Worm (Caenorhabditis elegans) whole organism, L4/young adult: ENCODE data around the gene sru-9.
"Not testable (repeated sequence)": the region's sequence is repeated elsewhere in the genome, so short reads cannot be mapped to it uniquely, and the experiment has no call there.

Experiments
- W03F9.2 ChIP-seq: fragments of 150-350 bp; optimal IDR thresholded peaks from 2 replicates; lab custom pipeline; 2014; ENCODE audit warnings: missing biosample characterization, missing genetic modification characterization
- dao-5 ChIP-seq: sonication (generic microtip); optimal IDR thresholded peaks from 2 replicates; lab custom pipeline; 2016; ENCODE audit warnings: missing genotype, missing genetic modification characterization, moderate library complexity, missing compliant biosample characterization
- him-1 ChIP-seq: sonication (generic microtip); optimal IDR thresholded peaks from 2 replicates; lab custom pipeline; 2016; ENCODE audit warnings: missing genotype, missing genetic modification reagents, missing genetic modification characterization, missing compliant biosample characterization

sru-9 gene

DNA sequence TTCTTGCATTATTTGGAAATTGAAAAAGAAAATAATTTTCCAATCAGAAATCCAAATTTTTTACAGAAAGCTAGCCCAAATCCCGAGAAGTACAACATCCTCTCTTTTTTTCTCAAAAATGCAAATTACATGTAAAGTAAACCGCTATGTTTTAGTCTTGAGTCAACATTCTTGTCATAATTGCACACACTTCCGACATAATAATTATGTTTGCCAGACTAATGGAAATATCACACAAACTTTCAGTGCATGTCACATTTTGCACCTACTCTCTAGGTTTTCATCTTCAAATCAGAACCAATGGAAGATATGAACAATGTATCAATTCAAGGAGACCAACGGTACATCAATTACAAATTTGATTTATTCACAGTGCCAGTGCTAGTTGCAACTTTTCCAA is 4.1 kb upstream of the sru-9 start, which contains the start of gene sru-11:
Gene sru-11, plus strand, starts transcription at position 301 of the 400 bp plus-strand sequence.
- TF ChIP-seq W03F9.2 (no peak), dao-5 (tag; lab: Kevin White, UChicago) (no peak), him-1 (tag; lab: Kevin White, UChicago) (no peak)

- TF ChIP-seq dao-5 (tag; lab: Kevin White, UChicago) = no peak
- no peak for TF ChIP-seq W03F9.2
- no peak for TF ChIP-seq him-1 (tag; lab: Kevin White, UChicago)
Observed at ce11 chrIV:13587175-13587574, 1.6 kb upstream of the sru-9 start, which contains the start of gene Y45F10B.12. TSS of gene Y45F10B.12 (plus strand) at chrIV:13587475.

- TF ChIP-seq dao-5 (tag; lab: Kevin White, UChicago) (no peak), him-1 (tag; lab: Kevin White, UChicago) (no peak), W03F9.2 (no peak)
Observed at ce11 chrIV:13591645-13592044, 2.9 kb downstream of the sru-9 start, which contains the start of gene tsp-5. TSS of gene tsp-5 (minus strand) at chrIV:13591745.

DNA sequence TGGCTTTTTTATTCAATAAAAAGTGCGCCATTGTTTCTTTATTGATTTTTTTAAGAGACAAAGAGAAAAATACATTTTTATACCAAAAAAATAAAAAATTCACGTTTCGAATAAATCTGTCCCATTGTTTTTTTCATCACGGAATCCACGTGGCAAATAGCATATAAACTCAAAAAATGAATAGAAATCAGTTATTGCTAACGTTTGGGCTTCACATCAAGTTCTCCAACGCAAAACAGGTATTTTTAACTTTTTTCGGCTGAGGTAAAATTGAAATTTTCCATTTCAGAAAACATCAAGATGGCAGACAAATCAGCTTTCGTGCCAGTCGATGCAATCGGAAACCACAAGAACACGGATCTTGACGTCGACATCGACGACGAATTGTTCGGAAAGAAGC is 4.6 kb downstream of the sru-9 start, which contains the start of gene Y45F10B.3:
Gene Y45F10B.3, plus strand, starts transcription at position 301 of the 400 bp plus-strand sequence.
- TF ChIP-seq him-1 (tag; lab: Kevin White, UChicago) = no peak

- TF ChIP-seq dao-5 (tag; lab: Kevin White, UChicago); W03F9.2; him-1 (tag; lab: Kevin White, UChicago): not testable (repeated sequence)
Observed at ce11 chrIV:13597813-13598212, 9.0 kb downstream of the sru-9 start, which contains the start of gene Y45F10B.9. TSS of gene Y45F10B.9 (minus strand) at chrIV:13597913.

DNA sequence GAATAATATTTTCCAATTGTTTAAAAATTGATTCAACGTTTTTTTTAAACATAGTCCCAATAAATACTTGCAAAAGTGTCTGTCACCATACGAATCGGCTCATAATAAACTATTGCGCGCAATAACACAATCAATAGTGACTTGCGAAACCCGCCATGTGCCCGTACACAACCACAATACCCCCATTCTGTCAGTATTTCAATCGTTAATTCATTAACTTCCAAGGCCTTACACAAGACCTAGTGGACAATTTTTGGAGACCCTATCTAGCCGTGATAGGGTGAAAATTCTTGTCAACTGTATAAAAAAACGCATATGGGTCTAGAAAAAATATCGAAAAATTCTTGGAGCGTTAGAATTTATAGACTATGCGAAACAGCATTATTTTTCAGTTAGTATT is 11.8 kb downstream of the sru-9 start:
- TF ChIP-seq W03F9.2 = no peak
- TF ChIP-seq him-1 (tag; lab: Kevin White, UChicago) = no peak

DNA sequence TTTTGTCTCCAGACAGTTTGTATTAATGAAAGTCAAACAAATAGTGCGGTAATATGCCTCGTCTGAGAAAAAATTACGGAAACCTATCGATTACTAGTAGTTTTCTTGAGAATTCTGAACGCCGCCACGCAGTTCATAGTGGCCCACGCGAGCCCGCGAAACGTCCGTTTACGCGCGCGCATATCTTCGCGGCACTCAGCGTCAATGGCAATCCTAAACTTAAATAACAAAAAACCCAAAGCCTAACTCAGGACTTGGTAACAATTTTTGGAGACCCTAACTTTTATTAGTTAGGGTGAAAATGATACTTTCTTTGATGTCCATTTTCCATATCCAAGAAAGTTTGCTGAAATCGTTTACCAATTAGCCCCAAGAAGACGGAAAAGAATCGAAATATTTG is 12.6 kb downstream of the sru-9 start:
- TF ChIP-seq him-1 (tag; lab: Kevin White, UChicago) = no peak
- no peak for TF ChIP-seq dao-5 (tag; lab: Kevin White, UChicago)
- TF ChIP-seq W03F9.2 = no peak

DNA sequence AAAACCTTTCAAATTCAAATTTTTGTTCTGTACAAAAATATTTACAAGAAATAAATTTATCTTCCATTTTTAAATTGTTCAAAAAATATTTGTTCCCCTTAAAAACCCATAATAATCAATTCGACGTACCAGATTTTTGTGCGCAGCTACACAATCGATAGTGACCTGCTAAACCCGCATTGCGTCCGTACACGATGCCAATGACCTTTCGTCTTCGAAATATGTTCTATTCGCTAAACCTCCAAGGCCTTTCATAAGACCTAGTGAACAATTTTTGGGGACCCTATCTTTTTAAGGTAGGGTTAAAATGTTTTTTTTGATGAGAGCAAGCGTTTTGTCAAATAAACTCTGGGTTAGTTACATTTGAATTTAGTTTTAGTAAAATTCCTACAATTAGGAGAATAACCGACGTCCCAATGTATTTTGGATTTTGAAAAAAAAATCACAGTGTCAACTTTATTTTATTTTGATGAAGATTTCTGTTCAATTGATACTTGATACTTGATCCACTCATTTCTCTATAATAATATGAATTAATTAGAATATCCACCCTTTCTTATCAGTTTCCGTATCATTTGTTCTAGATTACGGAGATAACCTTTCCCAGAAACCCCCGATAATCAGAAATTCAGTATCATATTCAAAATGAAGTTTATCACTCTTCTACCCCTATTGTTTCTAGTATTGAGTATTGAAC is 13.3 kb downstream of the sru-9 start, which contains the start of gene Y45F10B.59:
Gene Y45F10B.59, plus strand, starts transcription at position 647 of the 697 bp plus-strand sequence.
- TF ChIP-seq W03F9.2 (no peak), him-1 (tag; lab: Kevin White, UChicago) (no peak), dao-5 (tag; lab: Kevin White, UChicago) (no peak)

DNA sequence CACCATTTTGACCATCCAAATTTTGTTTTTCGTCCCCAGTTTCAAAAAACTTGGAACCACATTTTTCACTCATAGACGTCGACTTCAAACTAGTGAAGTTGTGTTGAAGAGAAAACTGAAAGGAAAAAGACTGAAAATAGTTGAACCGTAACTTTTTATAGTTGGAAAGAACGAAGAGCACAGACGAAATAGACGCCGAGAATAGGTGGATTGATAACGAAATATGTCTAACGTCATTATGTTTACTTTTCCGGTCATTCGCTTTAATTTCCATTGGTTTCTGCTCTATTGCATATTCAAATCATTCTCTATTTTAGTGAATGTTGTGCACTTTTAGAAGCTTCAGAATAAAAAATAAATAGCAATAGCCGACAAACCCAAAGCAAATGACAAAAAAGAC is 21.0 kb downstream of the sru-9 start, which contains the start of gene C08F11.13:
Gene C08F11.13, minus strand, starts transcription at position 138 of the 400 bp plus-strand sequence.
- no peak for TF ChIP-seq dao-5 (tag; lab: Kevin White, UChicago)
- TF ChIP-seq W03F9.2 = no peak
- TF ChIP-seq him-1 (tag; lab: Kevin White, UChicago) = no peak

ce11 chrIV:13619203-13619602 is 30.4 kb downstream of the sru-9 start, which contains the start of gene C08F11.3:
TSS of gene C08F11.3 (plus strand) at chrIV:13619503.
- no peak for TF ChIP-seq him-1 (tag; lab: Kevin White, UChicago)
- TF ChIP-seq W03F9.2 = no peak
- no peak for TF ChIP-seq dao-5 (tag; lab: Kevin White, UChicago)

- TF ChIP-seq W03F9.2 (no peak), him-1 (tag; lab: Kevin White, UChicago) (no peak), dao-5 (tag; lab: Kevin White, UChicago) (no peak)
Observed at ce11 chrIV:13623533-13623932, 34.7 kb downstream of the sru-9 start, which contains the start of gene C08F11.1. TSS of gene C08F11.1 (plus strand) at chrIV:13623833.

DNA sequence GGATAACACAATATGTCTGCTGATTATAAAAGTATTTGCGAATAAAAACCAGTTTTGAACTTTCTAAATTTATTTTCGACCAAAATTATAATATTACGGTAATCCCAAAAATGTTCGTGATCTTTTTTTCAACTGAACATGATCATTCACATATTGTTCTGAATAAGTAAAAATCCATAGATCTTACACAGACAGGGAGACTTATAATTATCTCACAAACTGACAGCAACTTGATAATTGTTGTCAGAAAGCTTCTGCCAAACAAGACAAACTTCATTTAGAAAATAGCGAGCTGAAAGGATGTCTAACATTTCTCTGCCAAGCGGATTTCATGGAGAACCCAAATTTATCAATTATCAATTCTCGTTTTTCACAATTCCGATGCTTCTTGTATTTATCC is 37.7 kb downstream of the sru-9 start, which contains the start of gene sru-21:
Gene sru-21, plus strand, starts transcription at position 301 of the 400 bp plus-strand sequence.
- TF ChIP-seq dao-5 (tag; lab: Kevin White, UChicago) = no peak
- no peak for TF ChIP-seq him-1 (tag; lab: Kevin White, UChicago)
- no peak for TF ChIP-seq W03F9.2

- TF ChIP-seq W03F9.2 (no peak), him-1 (tag; lab: Kevin White, UChicago) (no peak), dao-5 (tag; lab: Kevin White, UChicago) (no peak)
Observed at ce11 chrIV:13632613-13633012, 43.8 kb downstream of the sru-9 start.

ce11 chrIV:13633165-13633564 is 44.4 kb downstream of the sru-9 start, which contains the start of gene fbxa-98:
TSS of gene fbxa-98 (plus strand) at chrIV:13633407.
- TF ChIP-seq W03F9.2 (no peak), dao-5 (tag; lab: Kevin White, UChicago) (no peak), him-1 (tag; lab: Kevin White, UChicago) (no peak)
